Worm (Caenorhabditis elegans): ENCODE measurements around the gene chk-1.

The chk-1 gene

ce11 chrV:3789770-3790169, 30.5 kb upstream of the chk-1 start, which contains the start of gene R08F11.7:
Gene R08F11.7, plus strand, starts transcription at chrV:3790070.
- no peak for TF ChIP-seq ztf-18 (tag; optimal IDR thresholded peaks at IDR 0.05)
- TF ChIP-seq snpc-3.4 (tag; optimal IDR thresholded peaks at IDR 0.05), result no peak
- no peak for TF ChIP-seq zim-3 (tag; optimal IDR thresholded peaks at IDR 0.05)
- TF ChIP-seq ceh-79 (tag; optimal IDR thresholded peaks at IDR 0.05), result no peak
- TF ChIP-seq egrh-3 (GFP tag; IDR thresholded peaks at IDR 0.05), result no peak
- no peak for TF ChIP-seq lag-1 (GFP tag; IDR thresholded peaks at IDR 0.05)

ce11 chrV:3788538-3788937, 29.3 kb upstream of the chk-1 start:
- TF ChIP-seq lin-35 (GFP tag; optimal IDR thresholded peaks at IDR 0.05) (no peak), F39B2.1 (GFP tag; IDR thresholded peaks at IDR 0.05) (no peak), ceh-100 (GFP tag; IDR thresholded peaks at IDR 0.05) (no peak), ets-4 (GFP tag; optimal IDR thresholded peaks at IDR 0.05) (no peak), pbrm-1 (GFP tag; IDR thresholded peaks at IDR 0.05) (no peak), F49E8.2 (tag; optimal IDR thresholded peaks at IDR 0.05; ENCODE audit: insufficient read depth) (no peak), tbx-9 (tag; optimal IDR thresholded peaks at IDR 0.05; ENCODE audit: borderline replicate concordance) (no peak), attf-3 (GFP tag; conservative IDR thresholded peaks at IDR 0.05) (no peak), nfya-2 (GFP tag; IDR thresholded peaks at IDR 0.05) (no peak), ccch-3 (GFP tag; optimal IDR thresholded peaks at IDR 0.05) (no peak), hmg-1.2 (GFP tag; IDR thresholded peaks at IDR 0.05) (no peak), madf-6 (GFP tag; IDR thresholded peaks at IDR 0.05) (no peak), zfh-2 (GFP tag; conservative IDR thresholded peaks at IDR 0.05) (no peak), F22D6.2 (tag; optimal IDR thresholded peaks at IDR 0.05) (no peak), snpc-1.3 (tag; optimal IDR thresholded peaks at IDR 0.05; ENCODE audit: insufficient read depth) (no peak), F57C9.4 (tag; optimal IDR thresholded peaks at IDR 0.05) (no peak)

DNA sequence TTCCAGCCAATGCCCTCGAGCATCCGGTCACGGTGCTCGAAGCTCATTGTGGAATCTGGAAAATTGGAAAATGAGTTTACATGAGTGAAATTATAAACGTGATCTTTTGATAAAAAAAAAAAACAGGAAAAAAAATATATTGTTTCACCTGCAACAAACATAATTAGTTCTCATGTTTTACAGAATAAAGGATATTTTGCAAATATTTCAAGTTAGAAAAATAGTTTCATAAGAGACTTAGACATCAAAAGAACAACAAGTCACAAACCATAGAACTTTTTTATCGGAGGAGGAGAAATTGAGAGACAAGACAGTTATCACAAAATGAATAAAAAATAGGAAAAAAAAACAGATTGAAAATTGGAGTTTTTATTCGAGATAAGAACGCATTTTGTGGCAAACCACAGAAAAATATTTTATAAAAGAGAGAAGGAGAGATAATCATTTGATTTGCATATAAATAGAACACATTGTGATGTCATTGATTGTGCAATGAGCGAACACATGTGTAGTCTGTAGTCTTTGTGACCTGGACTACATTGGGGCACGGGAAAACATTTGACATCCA, 25.0 kb upstream of the chk-1 start, which contains the start of gene R08F11.1:
Gene R08F11.1, minus strand, starts transcription at position 51 of the 568 bp plus-strand sequence.
- TF ChIP-seq lag-1 (GFP tag; IDR thresholded peaks at IDR 0.05) (no peak), snpc-4 (GFP tag; optimal IDR thresholded peaks at IDR 0.05) (no peak), snpc-4 (tag; optimal IDR thresholded peaks at IDR 0.05) (no peak), nhr-80 (tag; optimal IDR thresholded peaks at IDR 0.05) (peak; percentile 65), B0336.3 (GFP tag; IDR thresholded peaks at IDR 0.05) (no peak), rpc-1 (optimal IDR thresholded peaks at IDR 0.05) (no peak), rpc-1 (tag; optimal IDR thresholded peaks at IDR 0.05) (no peak), madf-10 (tag; optimal IDR thresholded peaks at IDR 0.05) (no peak), unc-62 (GFP tag; optimal IDR thresholded peaks at IDR 0.05) (peak; percentile 39), nhr-179 (tag; optimal IDR thresholded peaks at IDR 0.05) (no peak), rec-8 (tag; optimal IDR thresholded peaks at IDR 0.05) (no peak), Y67H2A.10 (GFP tag; conservative IDR thresholded peaks at IDR 0.05) (no peak), unc-130 (GFP tag; optimal IDR thresholded peaks at IDR 0.05) (no peak), Y95B8A.8 (GFP tag; IDR thresholded peaks at IDR 0.05) (no peak), F57A8.1 (GFP tag; optimal IDR thresholded peaks at IDR 0.05) (no peak), akir-1 (GFP tag; optimal IDR thresholded peaks at IDR 0.05) (no peak), F39B2.1 (GFP tag; IDR thresholded peaks at IDR 0.05) (no peak)

Data from whole organism, young adult.